Fruit fly (Drosophila melanogaster) whole organism, embryonic: Measurements from ENCODE around the gene Calr.

Experiments
- Awh ChIP-seq: fragments of 200-800 bp; sonication (Bioruptor generic); IDR thresholded peaks from 2 replicates; pipeline ENCODE4, ENCODE4 v1.3.6; 2022; ENCODE audit warnings: missing biosample characterization, missing genetic modification characterization
- CG10462 ChIP-seq: fragments of 200-800 bp; sonication (Bioruptor generic); optimal IDR thresholded peaks from 2 replicates; lab custom pipeline; 2016; ENCODE audit warnings: missing biosample characterization, missing genetic modification characterization
- CG11085 ChIP-seq: fragments of 200-800 bp; sonication (Bioruptor generic); IDR thresholded peaks from 2 replicates; pipeline ENCODE4 v1.3.6; 2022; ENCODE audit warnings: missing biosample characterization, missing genetic modification characterization
- CG12155 ChIP-seq: fragments of 200-800 bp; sonication (Bioruptor generic); optimal IDR thresholded peaks from 3 replicates; lab custom pipeline; 2016; ENCODE audit warnings: missing biosample characterization, missing genetic modification characterization
- CG12744 ChIP-seq: fragments of 200-800 bp; sonication (Bioruptor generic); optimal IDR thresholded peaks from 2 replicates; lab custom pipeline; 2016; ENCODE audit warnings: missing biosample characterization, missing genetic modification characterization
- CG14050 ChIP-seq: fragments of 200-800 bp; sonication (Bioruptor generic); IDR thresholded peaks from 3 replicates; pipeline ENCODE4 v1.3.6; 2022; ENCODE audit warnings: missing biosample characterization, missing genetic modification characterization
- CG1603 ChIP-seq: fragments of 200-800 bp; sonication (Bioruptor generic); optimal IDR thresholded peaks from 2 replicates; lab custom pipeline; 2019; ENCODE audit warnings: missing biosample characterization, mild to moderate bottlenecking, missing genetic modification characterization, moderate library complexity
- CG18764 ChIP-seq: fragments of 200-800 bp; sonication (Bioruptor generic); optimal IDR thresholded peaks from 3 replicates; lab custom pipeline; 2016; ENCODE audit warnings: missing biosample characterization, missing genetic modification characterization
- CG2129 ChIP-seq: fragments of 200-800 bp; sonication (Bioruptor generic); IDR thresholded peaks from 2 replicates; pipeline ENCODE4 v1.3.6; 2022; ENCODE audit warnings: missing biosample characterization, missing genetic modification characterization; ENCODE audit not compliant: partially characterized antibody
- CG30020 ChIP-seq: fragments of 200-800 bp; optimal IDR thresholded peaks from 2 replicates; lab custom pipeline; 2019; ENCODE audit warnings: missing biosample characterization, mild to moderate bottlenecking, missing genetic modification characterization, moderate library complexity
- CG4282 ChIP-seq: fragments of 200-800 bp; sonication (Bioruptor generic); optimal IDR thresholded peaks from 2 replicates; lab custom pipeline; 2016; ENCODE audit warnings: missing biosample characterization, missing genetic modification characterization
- CG4707 ChIP-seq: fragments of 200-800 bp; sonication (Bioruptor generic); optimal IDR thresholded peaks from 2 replicates; lab custom pipeline; 2018; ENCODE audit warnings: missing biosample characterization, mild to moderate bottlenecking, missing genetic modification characterization, moderate library complexity
- CG7556 ChIP-seq: fragments of 200-800 bp; sonication (Bioruptor generic); optimal IDR thresholded peaks from 2 replicates; lab custom pipeline; 2017; ENCODE audit warnings: missing biosample characterization, mild to moderate bottlenecking, missing genetic modification characterization
- CG7928 ChIP-seq: fragments of 200-800 bp; sonication (Bioruptor generic); optimal IDR thresholded peaks from 2 replicates; lab custom pipeline; 2017; ENCODE audit warnings: missing biosample characterization, mild to moderate bottlenecking, missing genetic modification characterization
- CG9437 ChIP-seq: fragments of 200-800 bp; sonication (Bioruptor generic); optimal IDR thresholded peaks from 2 replicates; lab custom pipeline; 2018; ENCODE audit warnings: missing biosample characterization, mild to moderate bottlenecking, missing genetic modification characterization
- Dbx ChIP-seq: fragments of 200-800 bp; sonication (Bioruptor generic); IDR thresholded peaks from 3 replicates; pipeline ENCODE4 v1.3.6; 2022; ENCODE audit warnings: missing biosample characterization, missing genetic modification characterization
- Drgx ChIP-seq: fragments of 200-800 bp; sonication (Bioruptor generic); IDR thresholded peaks from 2 replicates; pipeline ENCODE4 v1.3.6; 2022; ENCODE audit warnings: missing biosample characterization, missing genetic modification characterization
- Gsc ChIP-seq: fragments of 200-800 bp; sonication (Bioruptor generic); IDR thresholded peaks from 2 replicates; pipeline ENCODE4 v1.3.6; 2022; ENCODE audit warnings: missing biosample characterization, missing genetic modification characterization
- HLH3B ChIP-seq: fragments of 200-800 bp; sonication (Bioruptor generic); IDR thresholded peaks from 2 replicates; pipeline ENCODE4 v1.3.6; 2022; ENCODE audit warnings: missing biosample characterization, missing genetic modification characterization
- Jarid2 ChIP-seq: fragments of 200-800 bp; sonication (Bioruptor generic); optimal IDR thresholded peaks from 3 replicates; lab custom pipeline; 2017; ENCODE audit warnings: mild to moderate bottlenecking, missing biosample characterization, missing genetic modification reagents, missing genetic modification characterization
- Myb ChIP-seq: fragments of 200-800 bp; sonication (Bioruptor generic); optimal IDR thresholded peaks from 2 replicates; lab custom pipeline; 2016; ENCODE audit warnings: missing biosample characterization, missing genetic modification characterization
- NFAT ChIP-seq: fragments of 200-800 bp; sonication (Bioruptor generic); IDR thresholded peaks from 2 replicates; pipeline ENCODE4 v1.3.6; 2022; ENCODE audit warnings: missing biosample characterization, missing genetic modification characterization
- NK7.1 ChIP-seq: fragments of 200-800 bp; sonication (Bioruptor generic); optimal IDR thresholded peaks from 3 replicates; lab custom pipeline; 2016; ENCODE audit warnings: missing biosample characterization, missing genetic modification characterization
- Oli ChIP-seq: fragments of 200-800 bp; sonication (Bioruptor generic); optimal IDR thresholded peaks from 2 replicates; lab custom pipeline; 2018; ENCODE audit warnings: missing biosample characterization, mild to moderate bottlenecking, missing genetic modification characterization, moderate library complexity
- PHDP ChIP-seq: fragments of 200-800 bp; sonication (Bioruptor generic); optimal IDR thresholded peaks from 3 replicates; lab custom pipeline; 2018; ENCODE audit warnings: missing biosample characterization, mild to moderate bottlenecking, missing genetic modification characterization, moderate library complexity
- Trl ChIP-seq, 3 experiments: fragments of >200 bp in 2 of 3; fragments of 200-800 bp in 1 of 3; sonication (Bioruptor generic) in 1 of 3; optimal IDR thresholded peaks; 2 replicates in 1 of 3; 3 replicates in 2 of 3; lab custom pipeline; 2016 to 2017; ENCODE audit warnings: missing biosample characterization in 1 of 3, missing genetic modification characterization in 1 of 3
- ab ChIP-seq: fragments of 200-800 bp; sonication (Bioruptor generic); optimal IDR thresholded peaks from 2 replicates; lab custom pipeline; 2016; ENCODE audit warnings: missing biosample characterization, missing genetic modification characterization
- abd-A ChIP-seq: fragments of 200-800 bp; sonication (Bioruptor generic); optimal IDR thresholded peaks from 3 replicates; lab custom pipeline; 2019; ENCODE audit warnings: missing biosample characterization, mild to moderate bottlenecking, missing genetic modification characterization, moderate library complexity
- ase ChIP-seq: fragments of 200-800 bp; sonication (Bioruptor generic); IDR thresholded peaks from 3 replicates; pipeline ENCODE4 v1.3.6; 2022; ENCODE audit warnings: missing biosample characterization, missing genetic modification characterization
- bbx ChIP-seq: fragments of 200-800 bp; sonication (Bioruptor generic); IDR thresholded peaks from 2 replicates; pipeline ENCODE4 v1.3.6; 2022; ENCODE audit warnings: missing biosample characterization, missing genetic modification characterization; ENCODE audit not compliant: partially characterized antibody
- cwo ChIP-seq: fragments of 200-800 bp; sonication (Bioruptor generic); optimal IDR thresholded peaks from 3 replicates; lab custom pipeline; 2017; ENCODE audit warnings: missing biosample characterization, missing genetic modification characterization, mild to moderate bottlenecking, moderate library complexity, missing genetic modification reagents
- da ChIP-seq: fragments of 200-800 bp; sonication (Bioruptor generic); optimal IDR thresholded peaks from 2 replicates; lab custom pipeline; 2016; ENCODE audit warnings: missing biosample characterization, missing genetic modification characterization
- exex ChIP-seq: fragments of 200-800 bp; sonication (Bioruptor generic); optimal IDR thresholded peaks from 4 replicates; lab custom pipeline; 2018; ENCODE audit warnings: missing biosample characterization, mild to moderate bottlenecking, missing genetic modification characterization, moderate library complexity
- gro ChIP-seq: fragments of 200-800 bp; sonication (Bioruptor generic); optimal IDR thresholded peaks from 2 replicates; lab custom pipeline; 2016; ENCODE audit warnings: missing biosample characterization, missing genetic modification characterization
- kah ChIP-seq: fragments of 200-800 bp; sonication (Bioruptor generic); optimal IDR thresholded peaks from 2 replicates; lab custom pipeline; 2018; ENCODE audit warnings: missing biosample characterization, mild to moderate bottlenecking, missing genetic modification characterization
- klu ChIP-seq: fragments of 200-800 bp; sonication (Bioruptor generic); IDR thresholded peaks from 2 replicates; pipeline ENCODE4 v1.3.6; 2022; ENCODE audit warnings: missing biosample characterization, missing genetic modification characterization
- nau ChIP-seq: fragments of 200-800 bp; sonication (Bioruptor generic); optimal IDR thresholded peaks from 3 replicates; lab custom pipeline; 2017; ENCODE audit warnings: missing biosample characterization, mild to moderate bottlenecking, missing genetic modification characterization, missing genetic modification reagents
- nerfin-1 ChIP-seq: fragments of 200-800 bp; sonication (Bioruptor generic); optimal IDR thresholded peaks from 3 replicates; lab custom pipeline; 2019; ENCODE audit warnings: missing biosample characterization, mild to moderate bottlenecking, missing genetic modification characterization, moderate library complexity
- org-1 ChIP-seq: fragments of 200-800 bp; sonication (Bioruptor generic); optimal IDR thresholded peaks from 2 replicates; lab custom pipeline; 2017; ENCODE audit warnings: missing biosample characterization, missing genetic modification characterization
- pan ChIP-seq, 4 experiments: fragments of >200 bp in 3 of 4; fragments of 200-800 bp in 1 of 4; sonication (Bioruptor generic) in 1 of 4; optimal IDR thresholded peaks in 3 of 4; IDR thresholded peaks in 1 of 4; 2 replicates each; pipeline versions ENCODE4 v1.3.6 to Lab custom; 2017 to 2022; ENCODE audit warnings: missing biosample characterization in 2 of 4, missing genetic modification characterization in 2 of 4, mixed read lengths in 1 of 4
- pho ChIP-seq: fragments of 200-800 bp; sonication (Bioruptor generic); optimal IDR thresholded peaks from 2 replicates; lab custom pipeline; 2016; ENCODE audit warnings: missing biosample characterization, missing genetic modification characterization
- run ChIP-seq: fragments of 200-800 bp; sonication (Bioruptor generic); optimal IDR thresholded peaks from 3 replicates; lab custom pipeline; 2018; ENCODE audit warnings: missing biosample characterization, mild to moderate bottlenecking, missing genetic modification characterization
- salm ChIP-seq: fragments of 200-800 bp; sonication (Bioruptor generic); optimal IDR thresholded peaks from 2 replicates; lab custom pipeline; 2018; ENCODE audit warnings: missing biosample characterization, mild to moderate bottlenecking, missing genetic modification characterization
- schlank ChIP-seq: fragments of 200-800 bp; sonication (Bioruptor generic); optimal IDR thresholded peaks from 2 replicates; lab custom pipeline; 2018; ENCODE audit warnings: missing biosample characterization, mild to moderate bottlenecking, missing genetic modification characterization
- scrt ChIP-seq: fragments of 200-800 bp; sonication (Bioruptor generic); optimal IDR thresholded peaks from 2 replicates; lab custom pipeline; 2018; ENCODE audit warnings: missing biosample characterization, mild to moderate bottlenecking, missing genetic modification characterization, moderate library complexity
- slou ChIP-seq: fragments of 200-800 bp; sonication (Bioruptor generic); optimal IDR thresholded peaks from 3 replicates; lab custom pipeline; 2016; ENCODE audit warnings: missing biosample characterization, missing genetic modification characterization
- sna ChIP-seq: fragments of 200-800 bp; sonication (Bioruptor generic); IDR thresholded peaks from 2 replicates; pipeline ENCODE4 v1.3.6; 2022; ENCODE audit warnings: missing biosample characterization, missing genetic modification characterization; ENCODE audit not compliant: partially characterized antibody
- toy ChIP-seq: fragments of 200-800 bp; sonication (Bioruptor generic); IDR thresholded peaks from 2 replicates; pipeline ENCODE4 v1.3.6; 2022; ENCODE audit warnings: missing biosample characterization, missing genetic modification characterization
- twi ChIP-seq: fragments of 200-800 bp; optimal IDR thresholded peaks from 2 replicates; lab custom pipeline; 2019; ENCODE audit warnings: missing biosample characterization, mild to moderate bottlenecking, missing genetic modification characterization, moderate library complexity
- wor ChIP-seq: fragments of 200-800 bp; sonication (Bioruptor generic); IDR thresholded peaks from 2 replicates; pipeline ENCODE4 v1.3.6; 2022; ENCODE audit warnings: missing biosample characterization, missing genetic modification characterization

Gene Calr

DNA sequence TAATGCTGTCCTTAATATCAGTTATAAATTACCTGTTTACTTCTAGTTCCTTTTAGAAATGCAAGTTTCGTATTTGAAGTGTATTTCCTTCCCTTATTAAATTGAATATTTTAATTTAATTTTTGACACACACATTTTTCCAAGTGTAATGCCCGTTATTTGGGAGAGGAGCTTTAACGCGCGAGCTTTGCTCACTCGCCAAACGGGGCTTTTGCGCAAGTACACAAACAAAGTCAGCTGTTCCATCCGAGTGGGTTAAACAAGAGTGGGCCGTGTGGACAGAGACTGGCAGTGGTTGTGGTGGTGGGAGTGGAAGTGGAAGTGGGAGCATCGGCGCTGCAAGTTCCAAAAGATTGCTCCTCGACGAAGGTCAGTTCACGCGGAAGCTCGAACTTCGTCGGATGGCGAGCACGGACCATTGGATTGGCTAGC is 49.5 kb downstream of the Calr start, which contains the start of gene CG8301 (continued):
- TF ChIP-seq CG9437 (GFP tag; lab: Kevin White, UChicago) (peak; percentile 20), cwo (GFP tag; lab: Kevin White, UChicago) (peak; percentile 17), CG7556 (peak; percentile 34), CG12744 (GFP tag; lab: Kevin White, UChicago) (peak; percentile 4), klu (GFP tag; lab: Robert Waterston, UW) (no peak), nerfin-1 (tag; lab: Kevin White, UChicago) (no peak), scrt (GFP tag; lab: Kevin White, UChicago) (peak; percentile 28), exex (tag; lab: Kevin White, UChicago) (no peak), da (GFP tag; lab: Kevin White, UChicago) (no peak), NK7.1 (no peak), Jarid2 (GFP tag; lab: Kevin White, UChicago) (no peak), nau (GFP tag; lab: Kevin White, UChicago) (no peak), Oli (tag; lab: Kevin White, UChicago) (peak; percentile 24), wor (GFP tag; lab: Robert Waterston, UW) (no peak), slou (no peak), CG11085 (GFP tag; lab: Robert Waterston, UW) (no peak), salm (tag; lab: Kevin White, UChicago) (no peak), CG12155 (GFP tag; lab: Kevin White, UChicago) (peak; percentile 20), HLH3B (0 out of 2 replicates have a peak, but pooled peaks have one; percentile 4), CG14050 (GFP tag; lab: Robert Waterston, UW) (no peak), org-1 (GFP tag; lab: Kevin White, UChicago) (peak; percentile 7), Gsc (GFP tag; lab: Robert Waterston, UW) (no peak), CG18764 (GFP tag; lab: Kevin White, UChicago) (no peak), Awh (no peak), kah (GFP tag; lab: Kevin White, UChicago) (no peak), ab (GFP tag; lab: Kevin White, UChicago) (no peak), bbx (GFP tag; lab: Robert Waterston, UW) (no peak; the same call in 1 of the 2 replicates), schlank (tag; lab: Kevin White, UChicago) (no peak), gro (GFP tag; lab: Kevin White, UChicago) (no peak), CG30020 (tag; lab: Kevin White, UChicago) (no peak), CG1603 (no peak), PHDP (tag; lab: Kevin White, UChicago) (peak; percentile 52), CG10462 (GFP tag; lab: Kevin White, UChicago) (no peak), NFAT (peak; percentile 16; the same call in 1 of the 2 replicates), run (tag; lab: Kevin White, UChicago) (no peak), twi (tag; lab: Kevin White, UChicago) (no peak), Trl (optimal IDR thresholded peaks at IDR 0.05; lab: Kevin White, UChicago) (no peak), Trl (GFP tag; optimal IDR thresholded peaks at IDR 0.05; lab: Kevin White, UChicago) (no peak), CG4282 (GFP tag; lab: Kevin White, UChicago) (no peak), Myb (GFP tag; lab: Kevin White, UChicago) (peak; percentile 3), CG2129 (GFP tag; lab: Robert Waterston, UW) (no peak), CG7928 (no peak), pan (optimal IDR thresholded peaks at IDR 0.05; lab: Kevin White, UChicago) (no peak), pan (GFP tag; optimal IDR thresholded peaks at IDR 0.05 in 1 of 2, IDR thresholded peaks at IDR 0.05 in 1 of 2) (peak in 1 of 2 experiments; percentile 40), CG4707 (GFP tag; lab: Kevin White, UChicago) (no peak), Dbx (peak; percentile 15; the same call in 1 of the 3 replicates), sna (GFP tag; lab: Robert Waterston, UW) (no peak), abd-A (no peak), Drgx (GFP tag; lab: Robert Waterston, UW) (peak; percentile 56), pho (GFP tag; lab: Kevin White, UChicago) (peak; percentile 10), toy (GFP tag; lab: Robert Waterston, UW) (no peak), ase (no peak)
